Fruit fly (Drosophila melanogaster): ENCODE results near the gene Arglu1.

The Arglu1 gene

DNA sequence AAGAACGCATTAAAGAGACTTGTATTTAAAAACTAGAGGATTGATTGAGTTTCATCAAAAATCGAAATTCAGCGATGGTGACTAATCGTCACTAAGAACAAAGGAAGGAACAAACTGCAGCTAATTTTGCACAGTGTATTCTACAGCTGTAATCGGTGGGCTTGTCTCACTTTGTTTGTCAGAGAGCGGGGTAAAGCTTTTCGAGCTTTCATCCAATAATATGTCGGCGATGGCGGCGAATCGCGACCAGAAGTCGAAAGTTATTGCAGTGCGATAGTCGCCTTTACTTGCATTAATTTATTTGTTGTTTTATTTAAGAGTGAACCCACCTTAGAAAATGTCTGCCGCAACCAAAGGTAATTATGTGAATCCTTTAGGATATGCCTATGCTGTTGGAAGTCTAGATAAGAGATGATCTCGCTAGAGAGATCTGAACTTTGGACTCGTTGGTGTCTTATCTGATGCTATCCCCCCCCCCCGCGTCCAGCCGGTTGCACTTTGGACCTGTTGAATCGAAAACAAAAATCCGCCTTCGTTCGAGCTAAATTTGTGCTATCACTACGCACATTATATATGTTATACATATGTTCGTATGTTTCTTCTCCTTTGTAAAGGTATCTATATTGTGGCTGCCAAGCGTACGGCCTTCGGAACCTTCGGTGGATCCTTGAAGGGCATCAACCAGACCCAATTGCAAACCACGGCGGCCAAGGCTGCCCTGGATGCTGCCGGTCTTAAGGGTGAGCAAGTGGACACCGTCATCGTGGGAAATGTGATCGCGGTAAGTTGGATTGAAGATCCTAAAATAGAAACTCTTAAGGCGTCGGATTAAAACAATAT, 22.7 kb downstream of the Arglu1 start, which contains the start of gene yip2 (continued):
- TF ChIP-seq CG10431 (GFP tag; optimal IDR thresholded peaks at IDR 0.05) (no peak), CG30431 (GFP tag; optimal IDR thresholded peaks at IDR 0.05) (no peak), hbn (GFP tag; IDR thresholded peaks at IDR 0.05; ENCODE audit: partially characterized antibody) (no peak), gfzf (GFP tag; optimal IDR thresholded peaks at IDR 0.05) (no peak), yki (optimal IDR thresholded peaks at IDR 0.05) (no peak), seq (GFP tag; IDR thresholded peaks at IDR 0.05) (peak; percentile 46; the same call in 1 of the 2 replicates), HmgZ (tag; optimal IDR thresholded peaks at IDR 0.05) (peak; percentile 79), CG17612 (GFP tag; IDR thresholded peaks at IDR 0.05) (no peak), luna (GFP tag; optimal IDR thresholded peaks at IDR 0.05) (no peak), CG12299 (tag; optimal IDR thresholded peaks at IDR 0.05) (peak; percentile 10), repo (GFP tag; optimal IDR thresholded peaks at IDR 0.05) (no peak), lola (GFP tag; optimal IDR thresholded peaks at IDR 0.05) (no peak), CG42726 (GFP tag; IDR thresholded peaks at IDR 0.05; ENCODE audit: partially characterized antibody) (no peak), CG32532 (GFP tag; IDR thresholded peaks at IDR 0.05) (peak; percentile 63; the same call in 1 of the 2 replicates), CG7745 (tag; optimal IDR thresholded peaks at IDR 0.05) (no peak), Asciz (GFP tag; optimal IDR thresholded peaks at IDR 0.05) (peak; percentile 22), NFAT (GFP tag; IDR thresholded peaks at IDR 0.05) (peak; percentile 60; the same call in 1 of the 2 replicates), Bdp1 (GFP tag; optimal IDR thresholded peaks at IDR 0.05) (no peak), CG3163 (GFP tag; optimal IDR thresholded peaks at IDR 0.05) (peak; percentile 48), fu2 (GFP tag; optimal IDR thresholded peaks at IDR 0.05) (peak; percentile 62), Camta (GFP tag; optimal IDR thresholded peaks at IDR 0.05) (no peak), CG9817 (tag; optimal IDR thresholded peaks at IDR 0.05) (peak; percentile 39), Doc2 (GFP tag; IDR thresholded peaks at IDR 0.05) (no peak), CG3407 (GFP tag; optimal IDR thresholded peaks at IDR 0.05) (peak; percentile 37), CG18476 (GFP tag; optimal IDR thresholded peaks at IDR 0.05) (no peak), Atf-2 (GFP tag; optimal IDR thresholded peaks at IDR 0.05) (no peak), CG1602 (GFP tag; optimal IDR thresholded peaks at IDR 0.05) (no peak), pfk (GFP tag; optimal IDR thresholded peaks at IDR 0.05) (peak; percentile 36), CG18599 (GFP tag; optimal IDR thresholded peaks at IDR 0.05) (peak; percentile 73), Ets97D (GFP tag; optimal IDR thresholded peaks at IDR 0.05) (peak; percentile 15), CG6854 (GFP tag; optimal IDR thresholded peaks at IDR 0.05) (peak; percentile 57), shn (GFP tag; optimal IDR thresholded peaks at IDR 0.05) (peak; percentile 60), CG18262 (tag; optimal IDR thresholded peaks at IDR 0.05) (peak; percentile 50), CG9215 (GFP tag; IDR thresholded peaks at IDR 0.05) (no peak), ap (GFP tag; IDR thresholded peaks at IDR 0.05) (peak; percentile 52), CG3838 (GFP tag; optimal IDR thresholded peaks at IDR 0.05) (no peak), CG14965 (GFP tag; optimal IDR thresholded peaks at IDR 0.05; ENCODE audit: borderline replicate concordance) (no peak), Xrp1 (GFP tag; IDR thresholded peaks at IDR 0.05) (peak; percentile 53; the same call in 1 of the 2 replicates), CG4360 (GFP tag; IDR thresholded peaks at IDR 0.05) (no peak), CG12769 (tag; optimal IDR thresholded peaks at IDR 0.05) (peak; percentile 74), Taf1 (GFP tag; IDR thresholded peaks at IDR 0.05) (0 out of 2 replicates have a peak, but pooled peaks have one; percentile 6), sr (GFP tag; IDR thresholded peaks at IDR 0.05) (no peak), phol (tag; optimal IDR thresholded peaks at IDR 0.05) (peak; percentile 53), hth (optimal IDR thresholded peaks at IDR 0.05) (no peak), crol (GFP tag; IDR thresholded peaks at IDR 0.05) (peak; percentile 66), cg (GFP tag; optimal IDR thresholded peaks at IDR 0.05) (no peak), Ptx1 (GFP tag; IDR thresholded peaks at IDR 0.05) (peak; percentile 52; the same call in 1 of the 2 replicates), CG31441 (GFP tag; IDR thresholded peaks at IDR 0.05) (peak; percentile 58; the same call in 1 of the 2 replicates), Poxn (GFP tag; IDR thresholded peaks at IDR 0.05) (no peak), CG10321 (GFP tag; IDR thresholded peaks at IDR 0.05) (peak; percentile 42; the same call in 1 of the 2 replicates)
